Fruit fly (Drosophila melanogaster) whole organism, embryonic: ENCODE data around the gene CG10513.

Experiments
- Aef1 ChIP-seq: fragments of 200-800 bp; sonication (Bioruptor generic); IDR thresholded peaks from 3 replicates; pipeline ENCODE4 v1.3.6; 2022; ENCODE audit warnings: missing biosample characterization, missing genetic modification characterization
- Bgb ChIP-seq: fragments of 200-800 bp; sonication (Bioruptor generic); IDR thresholded peaks from 2 replicates; pipeline ENCODE4 v1.3.6; 2022; ENCODE audit warnings: missing biosample characterization, missing genetic modification characterization; ENCODE audit not compliant: partially characterized antibody
- CG10321 ChIP-seq: fragments of 200-800 bp; sonication (Bioruptor generic); IDR thresholded peaks from 2 replicates; pipeline ENCODE4 v1.3.6; 2022; ENCODE audit warnings: missing biosample characterization, missing genetic modification characterization
- CG10543 ChIP-seq: fragments of 200-800 bp; sonication (Bioruptor generic); optimal IDR thresholded peaks from 3 replicates; lab custom pipeline; 2017; ENCODE audit warnings: missing biosample characterization, mild to moderate bottlenecking, missing genetic modification characterization, moderate library complexity
- CG10959 ChIP-seq: fragments of 200-800 bp; sonication (Bioruptor generic); IDR thresholded peaks from 2 replicates; pipeline ENCODE4 v1.3.6; 2022; ENCODE audit warnings: missing biosample characterization, missing genetic modification characterization
- CG11696 ChIP-seq: fragments of 200-800 bp; sonication (Bioruptor generic); IDR thresholded peaks from 2 replicates; pipeline ENCODE4 v1.3.6; 2022; ENCODE audit warnings: missing biosample characterization, missing genetic modification characterization
- CG12744 ChIP-seq: fragments of 200-800 bp; sonication (Bioruptor generic); optimal IDR thresholded peaks from 2 replicates; lab custom pipeline; 2016; ENCODE audit warnings: missing biosample characterization, missing genetic modification characterization
- CG13287 ChIP-seq: fragments of 200-800 bp; sonication (Bioruptor generic); IDR thresholded peaks from 2 replicates; pipeline ENCODE4 v1.3.6; 2022; ENCODE audit warnings: missing biosample characterization, missing genetic modification characterization; ENCODE audit not compliant: partially characterized antibody
- CG14860 ChIP-seq: fragments of 200-800 bp; sonication (Bioruptor generic); IDR thresholded peaks from 3 replicates; pipeline ENCODE4 v1.3.6; 2022; ENCODE audit warnings: missing biosample characterization, missing genetic modification characterization; ENCODE audit not compliant: partially characterized antibody
- CG1603 ChIP-seq: fragments of 200-800 bp; sonication (Bioruptor generic); optimal IDR thresholded peaks from 2 replicates; lab custom pipeline; 2019; ENCODE audit warnings: missing biosample characterization, mild to moderate bottlenecking, missing genetic modification characterization, moderate library complexity
- CG17568 ChIP-seq: fragments of 200-800 bp; sonication (Bioruptor generic); optimal IDR thresholded peaks from 2 replicates; lab custom pipeline; 2018; ENCODE audit warnings: missing biosample characterization, mild to moderate bottlenecking, missing genetic modification characterization, moderate library complexity
- CG2875 ChIP-seq: fragments of 200-800 bp; sonication (Bioruptor generic); optimal IDR thresholded peaks from 2 replicates; lab custom pipeline; 2017; ENCODE audit warnings: missing biosample characterization, mild to moderate bottlenecking, missing genetic modification characterization, missing genetic modification reagents
- CG30403 ChIP-seq: fragments of 200-800 bp; sonication (Bioruptor generic); optimal IDR thresholded peaks from 3 replicates; lab custom pipeline; 2016; ENCODE audit warnings: missing biosample characterization, missing genetic modification characterization
- CG3065 ChIP-seq: fragments of 200-800 bp; sonication (Bioruptor generic); optimal IDR thresholded peaks from 2 replicates; lab custom pipeline; 2016; ENCODE audit warnings: missing biosample characterization, missing genetic modification characterization
- CG34422 ChIP-seq: fragments of 200-800 bp; sonication (Bioruptor generic); IDR thresholded peaks from 3 replicates; pipeline ENCODE4 v1.3.6; 2022; ENCODE audit warnings: missing biosample characterization, missing genetic modification characterization
- CG43689 ChIP-seq: fragments of 200-800 bp; sonication (Bioruptor generic); IDR thresholded peaks from 2 replicates; pipeline ENCODE4 v1.3.6; 2022; ENCODE audit warnings: missing biosample characterization, missing genetic modification characterization
- CG6683 ChIP-seq: fragments of 200-800 bp; sonication (Bioruptor generic); optimal IDR thresholded peaks from 2 replicates; lab custom pipeline; 2017; ENCODE audit warnings: missing biosample characterization, mild to moderate bottlenecking, missing genetic modification characterization, missing genetic modification reagents
- CG7928 ChIP-seq: fragments of 200-800 bp; sonication (Bioruptor generic); optimal IDR thresholded peaks from 2 replicates; lab custom pipeline; 2017; ENCODE audit warnings: missing biosample characterization, mild to moderate bottlenecking, missing genetic modification characterization
- CG8359 ChIP-seq: fragments of 200-800 bp; sonication (Bioruptor generic); optimal IDR thresholded peaks from 2 replicates; lab custom pipeline; 2017; ENCODE audit warnings: missing biosample characterization, mild to moderate bottlenecking, missing genetic modification characterization, borderline replicate concordance
- E2f2 ChIP-seq: fragments of 200-800 bp; sonication (Bioruptor generic); IDR thresholded peaks from 2 replicates; pipeline ENCODE4 v1.3.6; 2022; ENCODE audit warnings: missing biosample characterization, missing genetic modification characterization
- HLH4C ChIP-seq: fragments of 200-800 bp; sonication (Bioruptor generic); IDR thresholded peaks from 3 replicates; pipeline ENCODE4 v1.3.6; 2022; ENCODE audit warnings: missing biosample characterization, missing genetic modification characterization; ENCODE audit not compliant: partially characterized antibody
- Med ChIP-seq: fragments of 200-800 bp; sonication (Bioruptor generic); peaks from one replicate; lab custom pipeline; 2016; ENCODE audit warnings: missing biosample characterization, missing genetic modification characterization, mild to moderate bottlenecking, inconsistent platforms, moderate library complexity
- PHDP ChIP-seq: fragments of 200-800 bp; sonication (Bioruptor generic); optimal IDR thresholded peaks from 3 replicates; lab custom pipeline; 2018; ENCODE audit warnings: missing biosample characterization, mild to moderate bottlenecking, missing genetic modification characterization, moderate library complexity
- Sin3A ChIP-seq: fragments of >200 bp; optimal IDR thresholded peaks from 2 replicates; lab custom pipeline; 2018
- Sry-δ ChIP-seq: fragments of 200-800 bp; sonication (Bioruptor generic); optimal IDR thresholded peaks from 2 replicates; lab custom pipeline; 2016; ENCODE audit warnings: missing biosample characterization, missing genetic modification characterization
- Xbp1 ChIP-seq: fragments of 200-800 bp; sonication (Bioruptor generic); optimal IDR thresholded peaks from 3 replicates; lab custom pipeline; 2016; ENCODE audit warnings: missing biosample characterization, mild to moderate bottlenecking, missing genetic modification characterization
- YL-1 ChIP-seq: fragments of 200-800 bp; sonication (Bioruptor generic); optimal IDR thresholded peaks from 3 replicates; lab custom pipeline; 2017; ENCODE audit warnings: missing biosample characterization, mild to moderate bottlenecking, missing genetic modification characterization
- ac ChIP-seq: fragments of 200-800 bp; sonication (Bioruptor generic); optimal IDR thresholded peaks from 3 replicates; lab custom pipeline; 2017; ENCODE audit warnings: missing biosample characterization, mild to moderate bottlenecking, missing genetic modification characterization
- ato ChIP-seq: fragments of 200-800 bp; sonication (Bioruptor generic); IDR thresholded peaks from 2 replicates; pipeline ENCODE4 v1.3.6; 2022; ENCODE audit warnings: missing biosample characterization, missing genetic modification characterization; ENCODE audit not compliant: partially characterized antibody
- bigmax ChIP-seq: fragments of 200-800 bp; sonication (Bioruptor generic); optimal IDR thresholded peaks from 2 replicates; lab custom pipeline; 2018; ENCODE audit warnings: missing biosample characterization, mild to moderate bottlenecking, missing genetic modification characterization
- dysf ChIP-seq: fragments of 200-800 bp; sonication (Bioruptor generic); IDR thresholded peaks from 3 replicates; pipeline ENCODE4 v1.3.6; 2022; ENCODE audit warnings: missing biosample characterization, missing genetic modification characterization
- emc ChIP-seq: fragments of 200-800 bp; sonication (Bioruptor generic); optimal IDR thresholded peaks from 2 replicates; lab custom pipeline; 2016; ENCODE audit warnings: missing biosample characterization, missing genetic modification characterization
- esg ChIP-seq: fragments of 200-800 bp; sonication (Bioruptor generic); conservative IDR thresholded peaks from 2 replicates; pipeline ENCODE4 v1.3.6; 2022; ENCODE audit warnings: missing biosample characterization, missing genetic modification characterization
- gcm ChIP-seq: fragments of 200-800 bp; sonication (Bioruptor generic); optimal IDR thresholded peaks from 2 replicates; lab custom pipeline; 2019; ENCODE audit warnings: missing biosample characterization, mild to moderate bottlenecking, missing genetic modification characterization, moderate library complexity
- hbn ChIP-seq: fragments of 200-800 bp; sonication (Bioruptor generic); IDR thresholded peaks from 2 replicates; pipeline ENCODE4 v1.3.6; 2022; ENCODE audit warnings: missing biosample characterization, missing genetic modification characterization; ENCODE audit not compliant: partially characterized antibody
- inv ChIP-seq: fragments of 200-800 bp; sonication (Bioruptor generic); IDR thresholded peaks from 2 replicates; pipeline ENCODE4 v1.3.6; 2022; ENCODE audit warnings: missing biosample characterization, missing genetic modification characterization; ENCODE audit not compliant: partially characterized antibody
- klu ChIP-seq: fragments of 200-800 bp; sonication (Bioruptor generic); IDR thresholded peaks from 2 replicates; pipeline ENCODE4 v1.3.6; 2022; ENCODE audit warnings: missing biosample characterization, missing genetic modification characterization
- mld ChIP-seq: fragments of 200-800 bp; sonication (Bioruptor generic); IDR thresholded peaks from 3 replicates; pipeline ENCODE4 v1.3.6; 2022; ENCODE audit warnings: missing biosample characterization, missing genetic modification characterization; ENCODE audit not compliant: partially characterized antibody
- nerfin-1 ChIP-seq: fragments of 200-800 bp; sonication (Bioruptor generic); optimal IDR thresholded peaks from 3 replicates; lab custom pipeline; 2019; ENCODE audit warnings: missing biosample characterization, mild to moderate bottlenecking, missing genetic modification characterization, moderate library complexity
- nerfin-2 ChIP-seq: fragments of 200-800 bp; sonication (Bioruptor generic); IDR thresholded peaks from 2 replicates; pipeline ENCODE4 v1.3.6; 2022; ENCODE audit warnings: missing biosample characterization, missing genetic modification characterization; ENCODE audit not compliant: partially characterized antibody
- repo ChIP-seq: fragments of 200-800 bp; sonication (Bioruptor generic); optimal IDR thresholded peaks from 2 replicates; lab custom pipeline; 2016; ENCODE audit warnings: missing biosample characterization, missing genetic modification characterization
- trem ChIP-seq: fragments of 200-800 bp; optimal IDR thresholded peaks from 3 replicates; lab custom pipeline; 2019; ENCODE audit warnings: missing biosample characterization, mild to moderate bottlenecking, missing genetic modification characterization, moderate library complexity
- ttk ChIP-seq: fragments of 200-800 bp; sonication (Bioruptor generic); IDR thresholded peaks from 2 replicates; pipeline ENCODE4 v2.1.2; 2022; ENCODE audit warnings: missing biosample characterization, missing genetic modification characterization
- tx ChIP-seq: fragments of 200-800 bp; sonication (Bioruptor generic); optimal IDR thresholded peaks from 2 replicates; lab custom pipeline; 2016; ENCODE audit warnings: missing biosample characterization, missing genetic modification characterization
- vnd ChIP-seq: fragments of 200-800 bp; sonication (Bioruptor generic); IDR thresholded peaks from 3 replicates; pipeline ENCODE4 v1.3.6; 2022; ENCODE audit warnings: missing biosample characterization, missing genetic modification characterization; ENCODE audit not compliant: partially characterized antibody
- zen ChIP-seq: fragments of 200-800 bp; sonication (Bioruptor generic); optimal IDR thresholded peaks from 3 replicates; lab custom pipeline; 2018; ENCODE audit warnings: missing biosample characterization, mild to moderate bottlenecking, missing genetic modification characterization, moderate library complexity
- zen2 ChIP-seq: fragments of 200-800 bp; sonication (Bioruptor generic); IDR thresholded peaks from 3 replicates; pipeline ENCODE4 v1.3.6; 2022; ENCODE audit warnings: missing biosample characterization, missing genetic modification characterization; ENCODE audit not compliant: partially characterized antibody

The CG10513 gene

DNA sequence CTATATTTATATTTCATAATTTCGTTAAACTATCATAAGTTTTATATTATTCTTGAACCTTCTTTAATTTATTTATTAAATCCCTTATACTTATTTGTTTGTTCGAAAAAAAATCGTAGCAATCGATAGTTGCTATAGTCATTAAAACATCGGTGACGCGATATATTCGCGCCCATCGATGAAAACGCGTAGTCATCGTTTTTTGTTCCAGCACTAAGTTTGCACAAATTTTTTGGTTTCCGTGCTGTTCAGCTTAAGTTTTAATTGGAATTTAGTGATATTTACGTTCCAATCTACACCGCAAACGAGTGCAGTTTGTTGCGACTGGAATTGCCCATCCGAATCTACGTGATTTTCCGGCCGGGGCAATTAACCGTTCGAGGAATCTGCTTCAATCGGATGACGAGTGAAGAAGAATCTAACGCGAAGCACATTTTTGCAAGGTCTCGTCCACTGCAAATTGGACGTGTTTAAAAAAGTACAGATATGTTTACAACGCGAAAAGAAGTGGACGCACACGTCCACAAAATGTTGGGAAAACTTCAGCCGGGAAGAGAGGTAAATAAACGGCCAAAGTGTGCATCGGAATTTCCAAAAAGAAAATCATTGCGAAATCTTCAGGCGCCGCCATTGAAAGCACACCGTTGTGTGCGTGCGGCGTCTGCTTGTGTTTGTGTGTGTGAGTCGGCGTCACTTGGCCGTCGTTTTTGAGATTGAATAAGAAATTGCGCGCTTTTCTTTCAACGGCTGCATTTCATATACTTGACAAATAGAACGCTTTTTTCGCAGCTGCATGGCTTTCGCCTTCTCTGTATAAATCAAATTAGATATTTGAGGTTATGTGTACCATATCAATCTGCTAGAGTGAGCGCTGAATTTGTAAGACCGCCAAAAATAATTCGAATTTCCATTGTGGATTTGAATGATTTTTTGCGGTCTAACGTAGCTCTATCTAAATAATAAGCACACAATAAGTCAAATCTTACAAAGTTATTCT lies 27.6 kb downstream of the CG10513 start, which contains the start of gene Nup358 (continued):
- TF ChIP-seq ato (peak; percentile 99), trem (tag; lab: Kevin White, UChicago) (peak; percentile 64), Bgb (GFP tag; lab: Robert Waterston, UW) (peak; percentile 99), Sry-δ (GFP tag; lab: Kevin White, UChicago) (peak; percentile 91), Aef1 (GFP tag; lab: Robert Waterston, UW) (no peak), CG13287 (GFP tag; lab: Robert Waterston, UW) (peak; percentile 97), tx (GFP tag; lab: Kevin White, UChicago) (no peak), nerfin-1 (tag; lab: Kevin White, UChicago) (peak; percentile 98), CG10321 (GFP tag; lab: Robert Waterston, UW) (no peak), ac (GFP tag; lab: Kevin White, UChicago) (no peak), CG6683 (GFP tag; lab: Kevin White, UChicago) (no peak), CG12744 (GFP tag; lab: Kevin White, UChicago) (no peak), YL-1 (GFP tag; lab: Kevin White, UChicago) (peak; percentile 34), zen (tag; lab: Kevin White, UChicago) (peak; percentile 4), CG34422 (GFP tag; lab: Robert Waterston, UW) (peak; percentile 79; the same call in 2 of the 3 replicates), CG17568 (GFP tag; lab: Kevin White, UChicago) (no peak), CG43689 (no peak), nerfin-2 (GFP tag; lab: Robert Waterston, UW) (peak; percentile 97), zen2 (GFP tag; lab: Robert Waterston, UW) (peak; percentile 98), repo (GFP tag; lab: Kevin White, UChicago) (no peak), ttk (GFP tag; lab: Robert Waterston, UW) (no peak), CG10959 (GFP tag; lab: Robert Waterston, UW) (no peak), gcm (GFP tag; lab: Kevin White, UChicago) (no peak), CG10543 (GFP tag; lab: Kevin White, UChicago) (peak; percentile 14), CG3065 (no peak), Xbp1 (GFP tag; lab: Kevin White, UChicago) (peak; percentile 38), Med (peak; percentile 72), CG11696 (GFP tag; lab: Robert Waterston, UW) (no peak), HLH4C (GFP tag; lab: Robert Waterston, UW) (peak; percentile 99), hbn (GFP tag; lab: Robert Waterston, UW) (peak; percentile 97), PHDP (tag; lab: Kevin White, UChicago) (no peak), CG14860 (GFP tag; lab: Robert Waterston, UW) (peak; percentile 98), CG1603 (tag; lab: Kevin White, UChicago) (peak; percentile 62), mld (GFP tag; lab: Robert Waterston, UW) (peak; percentile 97), vnd (GFP tag; lab: Robert Waterston, UW) (peak; percentile 97), emc (GFP tag; lab: Kevin White, UChicago) (no peak), CG8359 (no peak), CG30403 (peak; percentile 20), esg (GFP tag; lab: Robert Waterston, UW) (no peak), dysf (GFP tag; lab: Robert Waterston, UW) (no peak), bigmax (GFP tag; lab: Kevin White, UChicago) (peak; percentile 96), klu (GFP tag; lab: Robert Waterston, UW) (no peak), E2f2 (GFP tag; lab: Robert Waterston, UW) (peak; percentile 74), CG7928 (peak; percentile 8), CG2875 (GFP tag; lab: Kevin White, UChicago) (no peak), inv (GFP tag; lab: Robert Waterston, UW) (peak; percentile 98), Sin3A (lab: Kevin White, UChicago) (peak; percentile 75)
